Worm (Caenorhabditis elegans) whole organism, L3 larva: Measurements from ENCODE around the gene lurp-1.

Experiments
- R02D3.7 ChIP-seq: fragments of 150-350 bp; optimal IDR thresholded peaks from 2 replicates; lab custom pipeline; 2014; ENCODE audit warnings: missing biosample characterization, missing genetic modification characterization
- aly-2 ChIP-seq: fragments of 150-350 bp; optimal IDR thresholded peaks from 2 replicates; lab custom pipeline; 2014; ENCODE audit warnings: missing biosample characterization, missing genetic modification characterization
- ceh-16 ChIP-seq: sonication (generic microtip); optimal IDR thresholded peaks from 2 replicates; lab custom pipeline; 2017; ENCODE audit warnings: missing biosample characterization, missing genetic modification characterization
- daf-12 ChIP-seq: fragments of 150-350 bp; optimal IDR thresholded peaks from 2 replicates; lab custom pipeline; 2014; ENCODE audit warnings: missing biosample characterization, missing genetic modification reagents, missing genetic modification characterization
- egl-27 ChIP-seq: sonication (generic microtip); optimal IDR thresholded peaks from 4 replicates; lab custom pipeline; 2017; ENCODE audit warnings: missing biosample characterization, missing genetic modification reagents, missing genetic modification characterization
- fos-1 ChIP-seq: fragments of 150-350 bp; optimal IDR thresholded peaks from 2 replicates; lab custom pipeline; 2014; ENCODE audit warnings: missing biosample characterization, missing genetic modification characterization
- lin-15B ChIP-seq: fragments of 150-350 bp; optimal IDR thresholded peaks from 2 replicates; lab custom pipeline; 2014; ENCODE audit warnings: missing biosample characterization, missing genetic modification characterization
- pha-4 ChIP-seq: fragments of 150-350 bp; optimal IDR thresholded peaks from 2 replicates; lab custom pipeline; 2014; ENCODE audit warnings: missing biosample characterization, missing genetic modification reagents, missing genetic modification characterization
- pqm-1 ChIP-seq: fragments of 150-350 bp; optimal IDR thresholded peaks from 2 replicates; lab custom pipeline; 2017; ENCODE audit warnings: missing biosample characterization, missing genetic modification characterization, inconsistent platforms
- skn-1 ChIP-seq: fragments of 150-350 bp; optimal IDR thresholded peaks from 2 replicates; lab custom pipeline; 2014; ENCODE audit warnings: missing biosample characterization, missing genetic modification characterization
- zag-1 ChIP-seq: fragments of 150-350 bp; optimal IDR thresholded peaks from 2 replicates; lab custom pipeline; 2014; ENCODE audit warnings: missing biosample characterization, missing genetic modification characterization

- no peak for TF ChIP-seq lin-15B (tag; lab: Kevin White, UChicago)
- no peak for TF ChIP-seq skn-1
- no peak for TF ChIP-seq daf-12 (tag; lab: Kevin White, UChicago)
- no peak for TF ChIP-seq pha-4 (tag; lab: Kevin White, UChicago)
- TF ChIP-seq aly-2 (tag; lab: Kevin White, UChicago): no peak
- no peak for TF ChIP-seq R02D3.7
- no peak for TF ChIP-seq fos-1 (tag; lab: Kevin White, UChicago)
- no peak for TF ChIP-seq ceh-16 (tag; lab: Kevin White, UChicago)
- TF ChIP-seq pqm-1: no peak
- TF ChIP-seq zag-1 (tag; lab: Kevin White, UChicago): no peak
- TF ChIP-seq egl-27 (tag; lab: Kevin White, UChicago): no peak
Observed at ce11 chrII:10885868-10886514, 5.3 kb downstream of the lurp-1 start, which contains the start of gene F44F4.3.
